Worm (Caenorhabditis elegans) whole organism, L1 larva: ENCODE measurements around the gene C55A6.3.

Source experiments
- lin-39 ChIP-seq: fragments of 150-350 bp; optimal IDR thresholded peaks from 2 replicates; lab custom pipeline; 2014; ENCODE audit warnings: missing biosample characterization, missing genetic modification reagents, missing genetic modification characterization
- lsy-2 ChIP-seq, 2 experiments: fragments of 150-350 bp; optimal IDR thresholded peaks; 2 replicates each; lab custom pipeline; 2014; ENCODE audit warnings: missing biosample characterization in 2 of 2, missing genetic modification characterization in 2 of 2

DNA sequence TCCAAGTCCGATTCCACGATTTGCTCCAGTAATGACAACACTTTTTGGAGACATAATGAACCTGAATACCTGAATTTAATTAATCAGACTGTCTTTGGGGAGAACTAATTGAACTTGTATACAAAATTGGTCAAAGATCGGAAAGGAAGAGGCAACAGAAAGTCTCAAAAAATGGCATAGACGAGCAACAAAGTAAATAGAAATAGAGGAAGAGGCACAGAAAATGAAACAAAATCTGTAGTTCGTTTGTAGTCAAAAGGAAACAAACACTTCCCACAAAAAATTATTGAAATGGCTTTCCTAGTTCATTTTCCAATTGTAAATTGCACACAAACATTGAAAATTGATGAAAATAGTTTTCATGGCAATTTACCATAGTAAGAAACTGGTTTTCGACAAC lies 1.3 kb upstream of the C55A6.3 start, which contains the start of gene C55A6.6:
- TF ChIP-seq lin-39 (tag; lab: Kevin White, UChicago) (no peak), lsy-2 (tag; optimal IDR thresholded peaks at IDR 0.05; lab: Kevin White, UChicago) (no peak)
